Fruit fly (Drosophila melanogaster) whole organism, embryonic: ENCODE data around the gene CG32260.

Experiments
- CG10267 ChIP-seq: fragments of 200-800 bp; sonication (Bioruptor generic); optimal IDR thresholded peaks from 2 replicates; lab custom pipeline; 2018; ENCODE audit warnings: missing biosample characterization, mild to moderate bottlenecking, missing genetic modification characterization, moderate library complexity
- CG12391 ChIP-seq: fragments of 200-800 bp; sonication (Bioruptor generic); optimal IDR thresholded peaks from 3 replicates; lab custom pipeline; 2018; ENCODE audit warnings: missing biosample characterization, mild to moderate bottlenecking, missing genetic modification characterization, moderate library complexity
- CG14667 ChIP-seq: fragments of 200-800 bp; sonication (Bioruptor generic); IDR thresholded peaks from 2 replicates; pipeline ENCODE4 v1.3.6; 2022; ENCODE audit warnings: missing biosample characterization, missing genetic modification characterization
- CG17829 ChIP-seq: fragments of 200-800 bp; optimal IDR thresholded peaks from 2 replicates; lab custom pipeline; 2019; ENCODE audit warnings: missing biosample characterization, mild to moderate bottlenecking, missing genetic modification characterization, moderate library complexity
- CG18262 ChIP-seq: fragments of 200-800 bp; optimal IDR thresholded peaks from 3 replicates; lab custom pipeline; 2019; ENCODE audit warnings: missing biosample characterization, mild to moderate bottlenecking, missing genetic modification characterization, moderate library complexity
- CG2199 ChIP-seq: fragments of 200-800 bp; sonication (Bioruptor generic); IDR thresholded peaks from 3 replicates; pipeline ENCODE4 v1.3.6; 2022; ENCODE audit warnings: missing biosample characterization, missing genetic modification characterization
- CG2202 ChIP-seq: fragments of 200-800 bp; sonication (Bioruptor generic); optimal IDR thresholded peaks from 2 replicates; lab custom pipeline; 2018; ENCODE audit warnings: missing biosample characterization, mild to moderate bottlenecking, missing genetic modification characterization
- CG2712 ChIP-seq: fragments of 200-800 bp; optimal IDR thresholded peaks from 3 replicates; lab custom pipeline; 2019; ENCODE audit warnings: missing biosample characterization, mild to moderate bottlenecking, missing genetic modification characterization, moderate library complexity
- CG3163 ChIP-seq: fragments of 200-800 bp; sonication (Bioruptor generic); optimal IDR thresholded peaks from 3 replicates; lab custom pipeline; 2016; ENCODE audit warnings: missing biosample characterization, missing genetic modification characterization
- CG32772 ChIP-seq: fragments of 200-800 bp; sonication (Bioruptor generic); IDR thresholded peaks from 2 replicates; pipeline ENCODE4 v1.3.6; 2022; ENCODE audit warnings: missing biosample characterization, missing genetic modification characterization
- CG33213 ChIP-seq: fragments of 200-800 bp; sonication (Bioruptor generic); optimal IDR thresholded peaks from 3 replicates; lab custom pipeline; 2016; ENCODE audit warnings: missing biosample characterization, missing genetic modification characterization
- CG4360 ChIP-seq: fragments of 200-800 bp; sonication (Bioruptor generic); IDR thresholded peaks from 2 replicates; pipeline ENCODE4 v1.3.6; 2022; ENCODE audit warnings: missing biosample characterization, missing genetic modification characterization
- CG6254 ChIP-seq: fragments of 200-800 bp; sonication (Bioruptor generic); optimal IDR thresholded peaks from 3 replicates; lab custom pipeline; 2017; ENCODE audit warnings: mild to moderate bottlenecking, missing biosample characterization, missing genetic modification reagents, missing genetic modification characterization
- CG6689 ChIP-seq: fragments of 200-800 bp; sonication (Bioruptor generic); IDR thresholded peaks from 2 replicates; pipeline ENCODE4 v1.3.6; 2022; ENCODE audit warnings: missing biosample characterization, missing genetic modification characterization
- CG8089 ChIP-seq: fragments of 200-800 bp; sonication (Bioruptor generic); optimal IDR thresholded peaks from 3 replicates; lab custom pipeline; 2016; ENCODE audit warnings: missing biosample characterization, missing genetic modification characterization
- CG8924 ChIP-seq: fragments of 200-800 bp; optimal IDR thresholded peaks from 3 replicates; lab custom pipeline; 2019; ENCODE audit warnings: missing biosample characterization, mild to moderate bottlenecking, missing genetic modification characterization, moderate library complexity
- CG9609 ChIP-seq: fragments of 200-800 bp; sonication (Bioruptor generic); optimal IDR thresholded peaks from 3 replicates; lab custom pipeline; 2016; ENCODE audit warnings: missing biosample characterization, missing genetic modification characterization
- CG9727 ChIP-seq: fragments of 200-800 bp; sonication (Bioruptor generic); optimal IDR thresholded peaks from 3 replicates; lab custom pipeline; 2017; ENCODE audit warnings: missing biosample characterization, mild to moderate bottlenecking, missing genetic modification characterization
- MESR4 ChIP-seq: fragments of 200-800 bp; sonication (Bioruptor generic); optimal IDR thresholded peaks from 2 replicates; lab custom pipeline; 2018; ENCODE audit warnings: missing biosample characterization, mild to moderate bottlenecking, missing genetic modification characterization, moderate library complexity
- NFAT ChIP-seq: fragments of 200-800 bp; sonication (Bioruptor generic); IDR thresholded peaks from 2 replicates; pipeline ENCODE4 v1.3.6; 2022; ENCODE audit warnings: missing biosample characterization, missing genetic modification characterization
- NK7.1 ChIP-seq: fragments of 200-800 bp; sonication (Bioruptor generic); optimal IDR thresholded peaks from 3 replicates; lab custom pipeline; 2016; ENCODE audit warnings: missing biosample characterization, missing genetic modification characterization
- Neu2 ChIP-seq: fragments of 200-800 bp; sonication (Bioruptor generic); optimal IDR thresholded peaks from 3 replicates; lab custom pipeline; 2016; ENCODE audit warnings: missing biosample characterization, missing genetic modification characterization, borderline replicate concordance
- Opbp ChIP-seq: fragments of 200-800 bp; sonication (Bioruptor generic); IDR thresholded peaks from 3 replicates; pipeline ENCODE4 v1.3.6; 2022; ENCODE audit warnings: missing biosample characterization, missing genetic modification characterization; ENCODE audit not compliant: partially characterized antibody
- Pdp1 ChIP-seq, 2 experiments: fragments of 200-800 bp; sonication (Bioruptor generic); optimal IDR thresholded peaks; 3 replicates each; lab custom pipeline; 2016; ENCODE audit warnings: missing biosample characterization in 2 of 2, missing genetic modification characterization in 2 of 2, mild to moderate bottlenecking in 1 of 2, moderate library complexity in 1 of 2
- Ssrp ChIP-seq: fragments of 200-800 bp; sonication (Bioruptor generic); optimal IDR thresholded peaks from 2 replicates; lab custom pipeline; 2018; ENCODE audit warnings: missing biosample characterization, mild to moderate bottlenecking, missing genetic modification characterization, moderate library complexity
- Xbp1 ChIP-seq: fragments of 200-800 bp; sonication (Bioruptor generic); optimal IDR thresholded peaks from 3 replicates; lab custom pipeline; 2016; ENCODE audit warnings: missing biosample characterization, mild to moderate bottlenecking, missing genetic modification characterization
- ac ChIP-seq: fragments of 200-800 bp; sonication (Bioruptor generic); optimal IDR thresholded peaks from 3 replicates; lab custom pipeline; 2017; ENCODE audit warnings: missing biosample characterization, mild to moderate bottlenecking, missing genetic modification characterization
- ara ChIP-seq: fragments of 200-800 bp; sonication (Bioruptor generic); IDR thresholded peaks from 2 replicates; pipeline ENCODE4 v1.3.6; 2022; ENCODE audit warnings: missing biosample characterization, missing genetic modification characterization
- az2 ChIP-seq: fragments of 200-800 bp; sonication (Bioruptor generic); optimal IDR thresholded peaks from 3 replicates; lab custom pipeline; 2016; ENCODE audit warnings: missing biosample characterization, missing genetic modification characterization
- bigmax ChIP-seq: fragments of 200-800 bp; sonication (Bioruptor generic); optimal IDR thresholded peaks from 2 replicates; lab custom pipeline; 2018; ENCODE audit warnings: missing biosample characterization, mild to moderate bottlenecking, missing genetic modification characterization
- bsh ChIP-seq, 2 experiments: fragments of 200-800 bp; sonication (Bioruptor generic); optimal IDR thresholded peaks; 2 replicates each; lab custom pipeline; 2017 to 2018; ENCODE audit warnings: mild to moderate bottlenecking in 2 of 2, missing biosample characterization in 2 of 2, missing genetic modification characterization in 2 of 2, moderate library complexity in 1 of 2
- ci ChIP-seq: fragments of 200-800 bp; sonication (Bioruptor generic); IDR thresholded peaks from 3 replicates; pipeline ENCODE4 v1.3.6; 2022; ENCODE audit warnings: missing biosample characterization, missing genetic modification characterization
- dan ChIP-seq: fragments of 200-800 bp; sonication (Bioruptor generic); IDR thresholded peaks from 2 replicates; pipeline ENCODE4 v1.3.6; 2022; ENCODE audit warnings: missing biosample characterization, missing genetic modification characterization
- dati ChIP-seq: fragments of 200-800 bp; sonication (Bioruptor generic); IDR thresholded peaks from 2 replicates; pipeline ENCODE4 v1.3.6; 2022; ENCODE audit warnings: missing biosample characterization, missing genetic modification characterization
- dimm ChIP-seq: fragments of 200-800 bp; sonication (Bioruptor generic); IDR thresholded peaks from 2 replicates; pipeline ENCODE4 v1.3.6; 2022; ENCODE audit warnings: missing biosample characterization, missing genetic modification characterization
- eve ChIP-seq, 2 experiments: fragments of >200 bp; optimal IDR thresholded peaks; 2 replicates each; lab custom pipeline; 2017; ENCODE audit warnings: missing biosample characterization in 2 of 2, missing genetic modification characterization in 2 of 2
- grau ChIP-seq: fragments of 200-800 bp; optimal IDR thresholded peaks from 3 replicates; lab custom pipeline; 2019; ENCODE audit warnings: missing biosample characterization, mild to moderate bottlenecking, missing genetic modification characterization, moderate library complexity
- insv ChIP-seq, 2 experiments: fragments of 200-800 bp; sonication (Bioruptor generic); optimal IDR thresholded peaks; 3 replicates each; lab custom pipeline; 2016 to 2018; ENCODE audit warnings: missing biosample characterization in 2 of 2, missing genetic modification characterization in 2 of 2
- nau ChIP-seq: fragments of 200-800 bp; sonication (Bioruptor generic); optimal IDR thresholded peaks from 3 replicates; lab custom pipeline; 2017; ENCODE audit warnings: missing biosample characterization, mild to moderate bottlenecking, missing genetic modification characterization, missing genetic modification reagents
- nmo ChIP-seq: fragments of 200-800 bp; sonication (Bioruptor generic); optimal IDR thresholded peaks from 2 replicates; lab custom pipeline; 2018; ENCODE audit warnings: missing biosample characterization, mild to moderate bottlenecking, missing genetic modification characterization, moderate library complexity
- prd ChIP-seq, 3 experiments: fragments of >200 bp in 2 of 3; fragments of 200-800 bp in 1 of 3; sonication (Bioruptor generic) in 1 of 3; optimal IDR thresholded peaks in 2 of 3; IDR thresholded peaks in 1 of 3; 2 replicates in 2 of 3; 3 replicates in 1 of 3; pipeline versions ENCODE4 v1.3.6 to Lab custom; 2017 to 2022; ENCODE audit warnings: missing biosample characterization in 1 of 3, missing genetic modification characterization in 1 of 3
- pros ChIP-seq: fragments of 200-800 bp; sonication (Bioruptor generic); optimal IDR thresholded peaks from 3 replicates; lab custom pipeline; 2019; ENCODE audit warnings: missing biosample characterization, mild to moderate bottlenecking, missing genetic modification characterization, moderate library complexity
- pum ChIP-seq: fragments of 200-800 bp; sonication (Bioruptor generic); optimal IDR thresholded peaks from 2 replicates; lab custom pipeline; 2016; ENCODE audit warnings: missing biosample characterization, missing genetic modification characterization
- repo ChIP-seq: fragments of 200-800 bp; sonication (Bioruptor generic); optimal IDR thresholded peaks from 2 replicates; lab custom pipeline; 2016; ENCODE audit warnings: missing biosample characterization, missing genetic modification characterization
- row ChIP-seq: fragments of 200-800 bp; sonication (Bioruptor generic); IDR thresholded peaks from 3 replicates; pipeline ENCODE4 v1.3.6; 2022; ENCODE audit warnings: missing biosample characterization, missing genetic modification characterization
- sc ChIP-seq, 3 experiments: fragments of >200 bp in 2 of 3; fragments of 200-800 bp in 1 of 3; sonication (Bioruptor generic) in 1 of 3; optimal IDR thresholded peaks; 2 replicates in 2 of 3; 3 replicates in 1 of 3; lab custom pipeline; 2017; ENCODE audit warnings: mild to moderate bottlenecking in 1 of 3, missing biosample characterization in 1 of 3, missing genetic modification characterization in 1 of 3, missing genetic modification reagents in 1 of 3
- sens ChIP-seq: fragments of 200-800 bp; sonication (Bioruptor generic); peaks from one replicate; lab custom pipeline; 2016; ENCODE audit warnings: missing biosample characterization, missing genetic modification characterization
- stwl ChIP-seq: fragments of 200-800 bp; sonication (Bioruptor generic); optimal IDR thresholded peaks from 3 replicates; lab custom pipeline; 2018; ENCODE audit warnings: missing biosample characterization, mild to moderate bottlenecking, missing genetic modification characterization, moderate library complexity
- tin ChIP-seq: fragments of 200-800 bp; sonication (Bioruptor generic); optimal IDR thresholded peaks from 3 replicates; lab custom pipeline; 2016; ENCODE audit warnings: missing biosample characterization, missing genetic modification characterization
- zfh1 ChIP-seq: fragments of 200-800 bp; sonication (Bioruptor generic); IDR thresholded peaks from 3 replicates; pipeline ENCODE4 v1.3.6; 2022; ENCODE audit warnings: missing biosample characterization, missing genetic modification characterization

The CG32260 gene

dm6 chr3L:4158361-4158760 lies 16.2 kb downstream of the CG32260 start (continued):
- no peak for TF ChIP-seq Neu2
- no peak for TF ChIP-seq repo
- 0 out of 3 replicates have a peak, but pooled peaks have one; percentile 25 for TF ChIP-seq ci
- TF ChIP-seq nau: no peak
- TF ChIP-seq stwl (tag; lab: Kevin White, UChicago): no peak
- TF ChIP-seq sens (GFP tag; lab: Kevin White, UChicago): peak; percentile 2
- TF ChIP-seq MESR4 (GFP tag; lab: Kevin White, UChicago): no peak
- no peak for TF ChIP-seq insv (GFP tag; optimal IDR thresholded peaks at IDR 0.05; lab: Kevin White, UChicago)
- no peak for TF ChIP-seq pum (GFP tag; lab: Kevin White, UChicago)
- TF ChIP-seq tin (GFP tag; lab: Kevin White, UChicago): peak; percentile 5
- peak; percentile 68 for TF ChIP-seq CG9727 (GFP tag; lab: Kevin White, UChicago)
- TF ChIP-seq CG8089 (GFP tag; lab: Kevin White, UChicago): no peak
- no peak for TF ChIP-seq dati (GFP tag; lab: Robert Waterston, UW)
- TF ChIP-seq eve (GFP tag; optimal IDR thresholded peaks at IDR 0.05; lab: Kevin White, UChicago): peak in 1 of 2 experiments; percentile 17
- TF ChIP-seq NFAT: no peak
- TF ChIP-seq CG2712 (tag; lab: Kevin White, UChicago): peak; percentile 72
- TF ChIP-seq nmo: peak; percentile 38
- TF ChIP-seq CG17829 (tag; lab: Kevin White, UChicago): peak; percentile 56
- peak; percentile 56 for TF ChIP-seq CG18262 (tag; lab: Kevin White, UChicago)
- TF ChIP-seq CG33213 (GFP tag; lab: Kevin White, UChicago): no peak
- TF ChIP-seq ac: peak; percentile 39
- no peak for TF ChIP-seq NK7.1 (GFP tag; lab: Kevin White, UChicago)
- no peak for TF ChIP-seq pros (GFP tag; lab: Kevin White, UChicago)
- peak; percentile 3 for TF ChIP-seq Ssrp
- no peak for TF ChIP-seq CG2199 (GFP tag; lab: Robert Waterston, UW)
- TF ChIP-seq CG10267: peak; percentile 28
- TF ChIP-seq dimm (GFP tag; lab: Robert Waterston, UW): no peak
- no peak for TF ChIP-seq sc (optimal IDR thresholded peaks at IDR 0.05; lab: Kevin White, UChicago)
- TF ChIP-seq sc (GFP tag; optimal IDR thresholded peaks at IDR 0.05; lab: Kevin White, UChicago): peak; percentile 14
- TF ChIP-seq CG6689 (GFP tag; lab: Robert Waterston, UW): peak; percentile 27; the same call in 1 of the 2 replicates
- TF ChIP-seq grau: no peak
- TF ChIP-seq ara (GFP tag; lab: Robert Waterston, UW): peak; percentile 66; the same call in 1 of the 2 replicates
- peak; percentile 23 to 47 for TF ChIP-seq bsh (GFP tag; optimal IDR thresholded peaks at IDR 0.05; lab: Kevin White, UChicago)
- no peak for TF ChIP-seq Pdp1 (GFP tag; optimal IDR thresholded peaks at IDR 0.05; lab: Kevin White, UChicago)
- no peak for TF ChIP-seq CG14667
- no peak for TF ChIP-seq CG4360 (GFP tag; lab: Robert Waterston, UW)
- peak; percentile 11 for TF ChIP-seq az2 (GFP tag; lab: Kevin White, UChicago)
- peak; percentile 34 for TF ChIP-seq CG12391 (tag; lab: Kevin White, UChicago)
- TF ChIP-seq Opbp (GFP tag; lab: Robert Waterston, UW): no peak
- TF ChIP-seq prd (optimal IDR thresholded peaks at IDR 0.05; lab: Kevin White, UChicago): no peak
- peak; percentile 87 for TF ChIP-seq prd (GFP tag; IDR thresholded peaks at IDR 0.05; lab: Robert Waterston, UW)
- 0 out of 2 replicates have a peak, but pooled peaks have one; percentile 30 for TF ChIP-seq dan (GFP tag; lab: Robert Waterston, UW)
- TF ChIP-seq zfh1 (GFP tag; lab: Robert Waterston, UW): peak; percentile 70
- TF ChIP-seq bigmax (GFP tag; lab: Kevin White, UChicago): no peak
- peak; percentile 15 for TF ChIP-seq CG8924 (tag; lab: Kevin White, UChicago)
- TF ChIP-seq CG2202 (tag; lab: Kevin White, UChicago): peak; percentile 12
- TF ChIP-seq CG32772 (GFP tag; lab: Robert Waterston, UW): 0 out of 2 replicates have a peak, but pooled peaks have one; percentile 22
- no peak for TF ChIP-seq CG3163
- TF ChIP-seq Xbp1 (GFP tag; lab: Kevin White, UChicago): peak; percentile 19
- TF ChIP-seq CG6254 (GFP tag; lab: Kevin White, UChicago): peak; percentile 0
- no peak for TF ChIP-seq CG9609
- TF ChIP-seq row (GFP tag; lab: Robert Waterston, UW): peak; percentile 45; the same call in 2 of the 3 replicates
